Fruit fly (Drosophila melanogaster): ENCODE measurements around the gene CG31516.
A peak's percentile ranks its signal among the peaks of the same experiment; 100 is the strongest.

The CG31516 gene

DNA sequence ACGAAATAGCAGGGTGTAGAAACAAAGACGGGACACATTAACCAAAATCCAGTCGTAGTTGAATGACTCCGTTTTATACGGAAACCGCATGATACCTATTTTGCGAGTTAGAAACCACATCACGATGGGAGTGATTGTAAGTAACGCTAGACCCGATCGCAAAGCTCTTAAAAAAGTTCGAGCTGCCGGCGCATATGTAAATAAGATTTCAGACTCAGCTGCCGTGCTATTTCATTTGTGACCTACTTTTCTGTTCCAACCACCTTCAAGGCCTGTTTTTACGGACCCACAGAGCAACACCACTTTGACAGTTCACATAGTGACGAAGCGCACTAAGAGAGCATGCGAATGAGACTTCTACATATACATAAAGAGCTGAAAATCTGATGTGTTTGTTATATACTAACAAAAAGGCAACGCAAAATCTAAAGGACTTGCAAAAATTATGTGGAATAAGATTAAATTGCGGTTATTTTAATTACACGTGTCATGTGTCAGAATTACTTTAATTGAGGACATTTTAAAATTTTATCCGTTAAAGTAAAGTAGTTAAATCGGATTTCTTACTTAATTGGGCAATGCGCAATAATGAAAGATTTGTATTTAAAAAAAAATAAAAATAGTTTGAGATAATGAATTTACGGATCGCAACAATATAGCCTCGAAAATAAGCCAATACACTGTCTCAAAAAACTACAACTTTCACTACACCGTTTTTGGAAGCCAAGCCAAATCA is 41.0 kb downstream of the CG31516 start (continued):
- no peak for TF ChIP-seq CG13296 (GFP tag; optimal IDR thresholded peaks at IDR 0.05)
- TF ChIP-seq CG2875 (GFP tag; optimal IDR thresholded peaks at IDR 0.05), result no peak
- TF ChIP-seq Sin3A (optimal IDR thresholded peaks at IDR 0.05), result no peak
- no peak for TF ChIP-seq Trl (optimal IDR thresholded peaks at IDR 0.05)
- TF ChIP-seq Trl (GFP tag; optimal IDR thresholded peaks at IDR 0.05), result no peak
- peak; percentile 0 for TF ChIP-seq Sox100B (GFP tag; optimal IDR thresholded peaks at IDR 0.05)
- TF ChIP-seq vvl (GFP tag; IDR thresholded peaks at IDR 0.05), result peak; percentile 52; the same call in 1 of the 2 replicates
- no peak for TF ChIP-seq CG11085 (GFP tag; IDR thresholded peaks at IDR 0.05)
- TF ChIP-seq CG9437 (GFP tag; optimal IDR thresholded peaks at IDR 0.05), result peak; percentile 3
- TF ChIP-seq CG14014 (GFP tag; IDR thresholded peaks at IDR 0.05), result no peak
- TF ChIP-seq bcd (GFP tag; optimal IDR thresholded peaks at IDR 0.05), result no peak
- no peak for TF ChIP-seq Aef1 (GFP tag; IDR thresholded peaks at IDR 0.05)
- no peak for TF ChIP-seq CG14050 (GFP tag; IDR thresholded peaks at IDR 0.05)
- TF ChIP-seq dpn (GFP tag; optimal IDR thresholded peaks at IDR 0.05), result no peak
- no peak for TF ChIP-seq Sox102F (GFP tag; optimal IDR thresholded peaks at IDR 0.05)
- no peak for TF ChIP-seq Fer3 (tag; optimal IDR thresholded peaks at IDR 0.05)
- TF ChIP-seq nom (GFP tag; optimal IDR thresholded peaks at IDR 0.05), result no peak
- no peak for TF ChIP-seq stc (GFP tag; IDR thresholded peaks at IDR 0.05)
- no peak for TF ChIP-seq emc (GFP tag; optimal IDR thresholded peaks at IDR 0.05)
- no peak for TF ChIP-seq Dll (GFP tag; IDR thresholded peaks at IDR 0.05; ENCODE audit: partially characterized antibody)
- no peak for TF ChIP-seq Neu2 (GFP tag; optimal IDR thresholded peaks at IDR 0.05; ENCODE audit: borderline replicate concordance)
- no peak for TF ChIP-seq Abd-B (GFP tag; optimal IDR thresholded peaks at IDR 0.05)
- no peak for TF ChIP-seq bowl (GFP tag; IDR thresholded peaks at IDR 0.05)
- TF ChIP-seq cas (GFP tag; IDR thresholded peaks at IDR 0.05), result no peak
- no peak for TF ChIP-seq HLH3B (GFP tag; IDR thresholded peaks at IDR 0.05)
- TF ChIP-seq ara (GFP tag; IDR thresholded peaks at IDR 0.05), result no peak
- TF ChIP-seq crol (GFP tag; IDR thresholded peaks at IDR 0.05), result no peak
- no peak for TF ChIP-seq sna (GFP tag; IDR thresholded peaks at IDR 0.05; ENCODE audit: partially characterized antibody)
- no peak for TF ChIP-seq dimm (GFP tag; IDR thresholded peaks at IDR 0.05)
- TF ChIP-seq CrebB (tag; optimal IDR thresholded peaks at IDR 0.05), result no peak
- peak; percentile 15; the same call in 1 of the 3 replicates for TF ChIP-seq row (GFP tag; IDR thresholded peaks at IDR 0.05)
- peak; percentile 12 for TF ChIP-seq gem (tag; optimal IDR thresholded peaks at IDR 0.05)
- no peak for TF ChIP-seq CG3163 (GFP tag; optimal IDR thresholded peaks at IDR 0.05)
- peak; percentile 67; the same call in 1 of the 4 replicates for TF ChIP-seq chinmo (GFP tag; IDR thresholded peaks at IDR 0.05; ENCODE audit: partially characterized antibody)
- TF ChIP-seq Scr (GFP tag; IDR thresholded peaks at IDR 0.05; ENCODE audit: partially characterized antibody), result no peak
- no peak for TF ChIP-seq CG12299 (tag; optimal IDR thresholded peaks at IDR 0.05)
- no peak for TF ChIP-seq GATAe (GFP tag; conservative IDR thresholded peaks at IDR 0.05)
- TF ChIP-seq CG11695 (GFP tag; IDR thresholded peaks at IDR 0.05), result no peak
- TF ChIP-seq CG2129 (GFP tag; IDR thresholded peaks at IDR 0.05; ENCODE audit: partially characterized antibody), result no peak
- TF ChIP-seq Lim3 (GFP tag; IDR thresholded peaks at IDR 0.05), result no peak
- no peak for TF ChIP-seq sc (optimal IDR thresholded peaks at IDR 0.05)
- no peak for TF ChIP-seq sc (GFP tag; optimal IDR thresholded peaks at IDR 0.05)
- no peak for TF ChIP-seq hth (optimal IDR thresholded peaks at IDR 0.05)
- TF ChIP-seq Fer1 (GFP tag; optimal IDR thresholded peaks at IDR 0.05), result no peak
- no peak for TF ChIP-seq CG12391 (tag; optimal IDR thresholded peaks at IDR 0.05)
- no peak for TF ChIP-seq pita (GFP tag; optimal IDR thresholded peaks at IDR 0.05)
- TF ChIP-seq Taf1 (GFP tag; IDR thresholded peaks at IDR 0.05), result no peak
- TF ChIP-seq Side (GFP tag; optimal IDR thresholded peaks at IDR 0.05), result no peak
- no peak for TF ChIP-seq az2 (GFP tag; optimal IDR thresholded peaks at IDR 0.05)
- no peak for TF ChIP-seq repo (GFP tag; optimal IDR thresholded peaks at IDR 0.05)
- TF ChIP-seq sens (GFP tag), result peak; percentile 61
